Worm (Caenorhabditis elegans) whole organism, L1 larva: ENCODE measurements around the gene T16G1.2.

Experiments
- C16A3.4 ChIP-seq: fragments of 150-350 bp; optimal IDR thresholded peaks from 2 replicates; lab custom pipeline; 2014; ENCODE audit warnings: missing biosample characterization, missing genetic modification characterization
- alr-1 ChIP-seq: fragments of 200-800 bp; sonication (Bioruptor generic); optimal IDR thresholded peaks from 2 replicates; lab custom pipeline; 2018; ENCODE audit warnings: borderline replicate concordance, mild to moderate bottlenecking, missing genetic modification characterization, missing compliant biosample characterization
- aly-2 ChIP-seq: fragments of 150-350 bp; optimal IDR thresholded peaks from 2 replicates; lab custom pipeline; 2014; ENCODE audit warnings: missing biosample characterization, missing genetic modification characterization
- dpl-1 ChIP-seq, 3 experiments: fragments of 150-350 bp in 2 of 3; sonication (generic microtip) in 1 of 3; optimal IDR thresholded peaks; 2 replicates each; lab custom pipeline; 2014 to 2017; ENCODE audit warnings: missing biosample characterization in 3 of 3, missing genetic modification characterization in 3 of 3, missing genetic modification reagents in 3 of 3
- fkh-10 ChIP-seq: sonication (generic microtip); optimal IDR thresholded peaks from 2 replicates; lab custom pipeline; 2017; ENCODE audit warnings: missing biosample characterization, missing genetic modification reagents, missing genetic modification characterization
- lin-39 ChIP-seq: fragments of 150-350 bp; optimal IDR thresholded peaks from 2 replicates; lab custom pipeline; 2014; ENCODE audit warnings: missing biosample characterization, missing genetic modification reagents, missing genetic modification characterization
- snpc-4 ChIP-seq: fragments of 150-350 bp; optimal IDR thresholded peaks from 2 replicates; lab custom pipeline; 2014; ENCODE audit warnings: missing biosample characterization, missing genetic modification characterization
- unc-86 ChIP-seq: sonication (generic microtip); optimal IDR thresholded peaks from 2 replicates; lab custom pipeline; 2016; ENCODE audit warnings: missing genetic modification characterization, missing compliant biosample characterization

DNA sequence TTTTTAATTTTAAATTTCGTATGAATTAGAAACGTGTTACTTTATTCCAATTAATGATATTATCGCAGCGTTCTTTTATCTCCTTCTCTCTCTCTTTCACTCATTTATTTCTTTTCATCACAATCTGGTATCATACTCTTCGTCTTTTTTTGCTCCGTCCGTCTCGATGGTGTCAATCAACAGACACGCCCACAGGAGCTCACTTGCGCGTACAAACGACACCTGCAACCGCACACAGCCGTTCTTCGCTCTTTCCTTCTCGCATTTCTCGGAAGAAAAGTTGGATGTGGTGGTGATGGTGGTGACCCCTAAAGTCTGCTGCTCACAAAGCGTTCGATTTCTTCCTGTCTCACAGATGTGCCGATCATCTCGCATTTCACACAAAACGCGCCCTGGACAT, 20.7 kb upstream of the T16G1.2 start:
- TF ChIP-seq lin-39 (tag; lab: Kevin White, UChicago) (no peak), C16A3.4 (no peak), fkh-10 (GFP tag; lab: Kevin White, UChicago) (no peak), alr-1 (tag; lab: Kevin White, UChicago) (no peak), dpl-1 (GFP tag; optimal IDR thresholded peaks at IDR 0.05; lab: Kevin White, UChicago) (no peak), aly-2 (tag; lab: Kevin White, UChicago) (no peak), unc-86 (no peak), snpc-4 (tag; lab: Kevin White, UChicago) (no peak)
